Worm (Caenorhabditis elegans) whole organism, L1 larva: ENCODE results near the gene acy-1.
A peak's percentile ranks its signal among the peaks of the same experiment; 100 is the strongest.

Experiments used
- C16A3.4 ChIP-seq: fragments of 150-350 bp; optimal IDR thresholded peaks from 2 replicates; lab custom pipeline; 2014; ENCODE audit warnings: missing biosample characterization, missing genetic modification characterization
- C34B4.2 ChIP-seq: sonication (generic microtip); optimal IDR thresholded peaks from 2 replicates; lab custom pipeline; 2017; ENCODE audit warnings: mild to moderate bottlenecking, missing genetic modification characterization, missing compliant biosample characterization
- F16B12.6 ChIP-seq: fragments of 150-350 bp; optimal IDR thresholded peaks from 2 replicates; lab custom pipeline; 2014; ENCODE audit warnings: missing biosample characterization, missing genetic modification characterization
- aha-1 ChIP-seq: fragments of 150-350 bp; optimal IDR thresholded peaks from 2 replicates; lab custom pipeline; 2014; ENCODE audit warnings: missing biosample characterization, missing genetic modification characterization
- alr-1 ChIP-seq: fragments of 200-800 bp; sonication (Bioruptor generic); optimal IDR thresholded peaks from 2 replicates; lab custom pipeline; 2018; ENCODE audit warnings: borderline replicate concordance, mild to moderate bottlenecking, missing genetic modification characterization, missing compliant biosample characterization
- blmp-1 ChIP-seq: fragments of 150-350 bp; optimal IDR thresholded peaks from 2 replicates; lab custom pipeline; 2014; ENCODE audit warnings: missing biosample characterization, missing genetic modification characterization
- ceh-63 ChIP-seq: fragments of 200-800 bp; sonication (Bioruptor generic); optimal IDR thresholded peaks from 2 replicates; lab custom pipeline; 2018; ENCODE audit warnings: mild to moderate bottlenecking, missing genetic modification characterization, missing compliant biosample characterization
- ceh-88 ChIP-seq: fragments of 200-800 bp; sonication (Bioruptor generic); IDR thresholded peaks from 2 replicates; pipeline ENCODE4 v1.3.6; 2022; ENCODE audit warnings: missing genetic modification characterization, missing compliant biosample characterization
- dsc-1 ChIP-seq: sonication (generic microtip); optimal IDR thresholded peaks from 2 replicates; lab custom pipeline; 2016; ENCODE audit warnings: mild to moderate bottlenecking, missing genetic modification characterization, missing compliant biosample characterization
- egl-13 ChIP-seq: sonication (generic microtip); optimal IDR thresholded peaks from 2 replicates; lab custom pipeline; 2016; ENCODE audit warnings: missing genotype, missing genetic modification reagents, missing genetic modification characterization, missing compliant biosample characterization
- elt-3 ChIP-seq, 6 experiments: fragments of 150-350 bp in 1 of 6; sonication (generic microtip); optimal IDR thresholded peaks; 2 replicates each; lab custom pipeline; 2017 to 2018; ENCODE audit warnings: missing biosample characterization in 6 of 6, missing genetic modification characterization in 6 of 6, inconsistent platforms in 1 of 6
- ets-5 ChIP-seq: fragments of 200-800 bp; sonication (Bioruptor generic); IDR thresholded peaks from 2 replicates; pipeline ENCODE4 v1.3.6; 2022; ENCODE audit warnings: missing genetic modification characterization, missing compliant biosample characterization
- fkh-10 ChIP-seq: sonication (generic microtip); optimal IDR thresholded peaks from 2 replicates; lab custom pipeline; 2017; ENCODE audit warnings: missing biosample characterization, missing genetic modification reagents, missing genetic modification characterization
- hlh-4 ChIP-seq: sonication (generic microtip); optimal IDR thresholded peaks from 2 replicates; lab custom pipeline; 2016; ENCODE audit warnings: mild to moderate bottlenecking, missing genetic modification characterization, missing compliant biosample characterization
- isw-1 ChIP-seq: fragments of 200-800 bp; sonication (Bioruptor generic); IDR thresholded peaks from 2 replicates; pipeline ENCODE4 v1.3.6; 2022; ENCODE audit warnings: missing genetic modification characterization, missing compliant biosample characterization
- jun-1 ChIP-seq: fragments of 150-350 bp; optimal IDR thresholded peaks from 2 replicates; lab custom pipeline; 2014; ENCODE audit warnings: missing biosample characterization, missing genetic modification reagents, missing genetic modification characterization
- lin-39 ChIP-seq: fragments of 150-350 bp; optimal IDR thresholded peaks from 2 replicates; lab custom pipeline; 2014; ENCODE audit warnings: missing biosample characterization, missing genetic modification reagents, missing genetic modification characterization
- lsy-2 ChIP-seq, 2 experiments: fragments of 150-350 bp; optimal IDR thresholded peaks; 2 replicates each; lab custom pipeline; 2014; ENCODE audit warnings: missing biosample characterization in 2 of 2, missing genetic modification characterization in 2 of 2
- mdl-1 ChIP-seq, 2 experiments: fragments of 150-350 bp; optimal IDR thresholded peaks; 2 replicates each; lab custom pipeline; 2014 to 2017; ENCODE audit warnings: missing biosample characterization in 2 of 2, missing genetic modification characterization in 2 of 2, inconsistent platforms in 1 of 2
- mep-1 ChIP-seq: fragments of 150-350 bp; optimal IDR thresholded peaks from 2 replicates; lab custom pipeline; 2014; ENCODE audit warnings: missing biosample characterization, missing genetic modification characterization
- nhr-11 ChIP-seq: fragments of 150-350 bp; optimal IDR thresholded peaks from 2 replicates; lab custom pipeline; 2014; ENCODE audit warnings: missing biosample characterization, missing genetic modification characterization
- nhr-19 ChIP-seq: fragments of 200-800 bp; sonication (Bioruptor generic); conservative IDR thresholded peaks from 2 replicates; pipeline ENCODE4 v1.3.6; 2022; ENCODE audit warnings: missing genetic modification characterization, missing compliant biosample characterization
- nhr-237 ChIP-seq: fragments of 150-350 bp; optimal IDR thresholded peaks from 2 replicates; lab custom pipeline; 2014; ENCODE audit warnings: missing biosample characterization, missing genetic modification characterization
- nhr-28 ChIP-seq: fragments of 150-350 bp; optimal IDR thresholded peaks from 2 replicates; lab custom pipeline; 2014; ENCODE audit warnings: missing biosample characterization, missing genetic modification characterization
- nhr-47 ChIP-seq: sonication (generic microtip); optimal IDR thresholded peaks from 2 replicates; lab custom pipeline; 2016; ENCODE audit warnings: mild to moderate bottlenecking, missing genetic modification characterization, moderate library complexity, missing compliant biosample characterization
- nhr-71 ChIP-seq: sonication (generic microtip); optimal IDR thresholded peaks from 2 replicates; lab custom pipeline; 2016; ENCODE audit warnings: mild to moderate bottlenecking, missing genetic modification characterization, moderate library complexity, missing compliant biosample characterization
- nhr-77 ChIP-seq: fragments of 150-350 bp; optimal IDR thresholded peaks from 2 replicates; lab custom pipeline; 2014; ENCODE audit warnings: missing biosample characterization, missing genetic modification characterization
- nhr-84 ChIP-seq: sonication (generic microtip); optimal IDR thresholded peaks from 2 replicates; lab custom pipeline; 2017; ENCODE audit warnings: missing biosample characterization, missing genetic modification characterization
- nhr-85 ChIP-seq: sonication (generic microtip); peaks from one replicate; lab custom pipeline; 2016; ENCODE audit warnings: missing genetic modification characterization, inconsistent platforms, missing compliant biosample characterization
- pqm-1 ChIP-seq: sonication (generic microtip); optimal IDR thresholded peaks from 3 replicates; lab custom pipeline; 2017; ENCODE audit warnings: missing biosample characterization, missing genetic modification characterization
- rnt-1 ChIP-seq: sonication (generic microtip); optimal IDR thresholded peaks from 2 replicates; lab custom pipeline; 2016; ENCODE audit warnings: mild to moderate bottlenecking, missing genetic modification characterization, moderate library complexity, missing compliant biosample characterization
- skn-1 ChIP-seq: fragments of 150-350 bp; optimal IDR thresholded peaks from 2 replicates; lab custom pipeline; 2014; ENCODE audit warnings: missing biosample characterization, missing genetic modification characterization
- sptf-1 ChIP-seq: fragments of 150-350 bp; optimal IDR thresholded peaks from 2 replicates; lab custom pipeline; 2014; ENCODE audit warnings: missing biosample characterization, missing genetic modification characterization
- tlp-1 ChIP-seq: fragments of 150-350 bp; optimal IDR thresholded peaks from 2 replicates; lab custom pipeline; 2014; ENCODE audit warnings: missing biosample characterization, missing genetic modification characterization
- unc-130 ChIP-seq: fragments of 150-350 bp; optimal IDR thresholded peaks from 2 replicates; lab custom pipeline; 2017; ENCODE audit warnings: missing biosample characterization, missing genetic modification characterization, inconsistent platforms
- unc-30 ChIP-seq: sonication (generic microtip); optimal IDR thresholded peaks from 2 replicates; lab custom pipeline; 2017; ENCODE audit warnings: missing biosample characterization, missing genetic modification characterization
- unc-62 ChIP-seq: fragments of 150-350 bp; optimal IDR thresholded peaks from 2 replicates; lab custom pipeline; 2014; ENCODE audit warnings: missing biosample characterization, missing genetic modification reagents, missing genetic modification characterization
- unc-86 ChIP-seq: sonication (generic microtip); optimal IDR thresholded peaks from 2 replicates; lab custom pipeline; 2016; ENCODE audit warnings: missing genetic modification characterization, missing compliant biosample characterization
- unc-98 ChIP-seq: fragments of 200-800 bp; sonication (Bioruptor generic); IDR thresholded peaks from 2 replicates; pipeline ENCODE4 v1.3.6; 2022; ENCODE audit warnings: missing genetic modification characterization, missing compliant biosample characterization
- xbp-1 ChIP-seq: sonication (generic microtip); optimal IDR thresholded peaks from 2 replicates; lab custom pipeline; 2016; ENCODE audit warnings: missing genetic modification characterization, missing compliant biosample characterization
- zag-1 ChIP-seq: fragments of 150-350 bp; optimal IDR thresholded peaks from 2 replicates; lab custom pipeline; 2014; ENCODE audit warnings: missing biosample characterization, missing genetic modification characterization
- zip-4 ChIP-seq: fragments of 200-800 bp; sonication (Bioruptor generic); optimal IDR thresholded peaks from 2 replicates; lab custom pipeline; 2018; ENCODE audit warnings: mild to moderate bottlenecking, missing genetic modification characterization, moderate library complexity, missing compliant biosample characterization
- ztf-4 ChIP-seq: fragments of 150-350 bp; optimal IDR thresholded peaks from 2 replicates; lab custom pipeline; 2014; ENCODE audit warnings: missing biosample characterization, missing genetic modification characterization

Gene acy-1

DNA sequence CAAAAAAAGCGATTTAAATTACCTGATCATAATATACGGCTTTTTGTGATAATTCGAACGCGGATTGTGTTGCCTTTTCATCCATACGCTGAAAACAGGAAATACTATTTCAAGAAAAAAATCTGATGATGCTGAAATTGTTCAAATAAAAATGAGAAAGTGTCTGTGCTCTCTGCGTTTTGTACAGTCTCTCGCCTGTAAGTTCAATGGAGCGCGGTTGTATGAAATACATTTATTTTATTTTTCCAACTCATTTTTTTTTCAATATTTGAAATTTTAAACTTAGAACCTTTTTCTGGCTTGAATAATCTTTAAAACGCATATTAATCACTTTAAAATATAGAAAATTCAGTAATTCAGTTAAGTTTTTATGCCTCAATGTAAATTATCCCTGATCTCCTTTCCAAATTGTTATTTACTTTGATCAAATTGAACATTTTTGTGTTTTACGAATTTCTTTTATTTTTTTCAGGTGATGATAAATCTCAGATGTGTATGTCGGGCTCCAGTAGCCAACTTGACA is 17.9 kb upstream of the acy-1 start, which contains the start of the genes clp-2 and mrpl-16 (continued):
- TF ChIP-seq ceh-88 (GFP tag; lab: Robert Waterston, UW) (no peak), ceh-63 (GFP tag; lab: Kevin White, UChicago) (no peak), ztf-4 (tag; lab: Kevin White, UChicago) (no peak), unc-30 (tag; lab: Kevin White, UChicago) (no peak), zip-4 (GFP tag; lab: Kevin White, UChicago) (no peak), hlh-4 (no peak), mdl-1 (tag; optimal IDR thresholded peaks at IDR 0.05; lab: Kevin White, UChicago) (no peak), skn-1 (no peak), F16B12.6 (tag; lab: Kevin White, UChicago) (peak; percentile 1), nhr-71 (peak; percentile 34), egl-13 (tag; lab: Kevin White, UChicago) (no peak), nhr-84 (tag; lab: Kevin White, UChicago) (no peak), isw-1 (GFP tag; lab: Robert Waterston, UW) (no peak), sptf-1 (tag; lab: Kevin White, UChicago) (no peak), lsy-2 (tag; optimal IDR thresholded peaks at IDR 0.05; lab: Kevin White, UChicago) (peak; percentile 54 to 74), lin-39 (tag; lab: Kevin White, UChicago) (no peak), unc-130 (tag; lab: Kevin White, UChicago) (no peak), ets-5 (GFP tag; lab: Robert Waterston, UW) (no peak), tlp-1 (tag; lab: Kevin White, UChicago) (no peak), mep-1 (tag; lab: Kevin White, UChicago) (peak; percentile 24), pqm-1 (no peak), nhr-85 (tag; lab: Kevin White, UChicago) (no peak), aha-1 (tag; lab: Kevin White, UChicago) (no peak), nhr-11 (no peak), nhr-237 (tag; lab: Kevin White, UChicago) (no peak), zag-1 (tag; lab: Kevin White, UChicago) (no peak), C34B4.2 (tag; lab: Kevin White, UChicago) (no peak), elt-3 (tag; optimal IDR thresholded peaks at IDR 0.05; lab: Kevin White, UChicago) (no peak), blmp-1 (no peak), nhr-28 (tag; lab: Kevin White, UChicago) (no peak), xbp-1 (tag; lab: Kevin White, UChicago) (no peak), nhr-77 (tag; lab: Kevin White, UChicago) (no peak), nhr-19 (GFP tag; lab: Robert Waterston, UW) (no peak), unc-98 (no peak), alr-1 (tag; lab: Kevin White, UChicago) (no peak), unc-62 (GFP tag; lab: Kevin White, UChicago) (no peak), C16A3.4 (peak; percentile 10), unc-86 (tag; lab: Kevin White, UChicago) (no peak), jun-1 (tag; lab: Kevin White, UChicago) (no peak), fkh-10 (GFP tag; lab: Kevin White, UChicago) (no peak), nhr-47 (tag; lab: Kevin White, UChicago) (peak; percentile 5), rnt-1 (tag; lab: Kevin White, UChicago) (peak; percentile 34), dsc-1 (tag; lab: Kevin White, UChicago) (no peak)
- TF ChIP-seq, all 84 proteins: peak for 14

DNA sequence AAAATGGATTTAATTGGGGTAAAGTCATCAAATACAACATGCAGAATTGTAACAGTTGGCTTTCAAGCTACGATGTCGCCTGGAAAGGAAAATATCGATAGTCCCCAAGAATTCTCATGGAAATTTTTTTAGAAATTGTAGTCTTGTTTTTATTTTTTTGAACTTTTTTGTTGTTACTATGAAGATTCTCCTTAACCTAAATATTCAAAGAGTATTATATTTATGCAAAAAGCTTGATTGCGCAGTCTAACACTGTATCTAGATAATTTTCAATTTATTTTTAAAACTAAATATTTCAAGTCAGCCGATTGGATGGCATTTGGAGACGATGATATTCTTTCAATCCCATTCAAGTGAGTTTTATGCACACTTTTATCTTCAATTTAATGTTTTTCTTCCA is 16.7 kb upstream of the acy-1 start, which contains the start of gene pgap-2:
pgap-2 (plus strand) TSS at position 301 of the 400 bp plus-strand sequence.
- TF ChIP-seq fkh-10 (GFP tag; lab: Kevin White, UChicago) (no peak), unc-130 (tag; lab: Kevin White, UChicago) (no peak)
